Worm (Caenorhabditis elegans): Measurements from ENCODE around the gene ZC443.1.

ZC443.1 gene

DNA sequence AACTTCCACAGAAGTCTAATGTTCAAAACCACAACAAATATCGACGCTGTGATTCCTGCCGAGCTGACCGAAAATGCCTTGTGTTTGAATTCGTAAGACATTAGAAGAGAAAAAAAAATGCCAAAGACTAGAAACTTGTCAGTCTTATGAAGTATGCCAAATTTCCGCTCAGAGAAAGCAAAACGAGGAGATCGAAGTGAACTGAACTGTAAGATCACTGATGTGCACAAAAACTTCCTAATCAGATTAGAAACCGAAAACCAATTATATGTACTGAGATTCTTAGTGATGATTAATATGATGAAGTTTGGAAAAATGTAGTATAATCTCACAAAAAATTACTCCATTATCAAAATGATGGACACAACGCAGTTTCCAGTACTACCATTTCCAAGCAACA, 21.4 kb downstream of the ZC443.1 start, which contains the start of gene srbc-44:
TSS of gene srbc-44 (minus strand) at position 101 of the 400 bp plus-strand sequence.
- TF ChIP-seq mab-5 (tag; optimal IDR thresholded peaks at IDR 0.05) (no peak), sem-2 (GFP tag; optimal IDR thresholded peaks at IDR 0.05) (no peak), unc-120 (tag; optimal IDR thresholded peaks at IDR 0.05; ENCODE audit: poor library complexity, severe bottlenecking) (no peak), pha-4 (tag; optimal IDR thresholded peaks at IDR 0.05) (no peak), unc-62 (GFP tag; optimal IDR thresholded peaks at IDR 0.05) (no peak), blmp-1 (tag; optimal IDR thresholded peaks at IDR 0.05) (no peak), elt-1 (tag; optimal IDR thresholded peaks at IDR 0.05; ENCODE audit: borderline replicate concordance, insufficient read depth) (no peak), hlh-1 (tag; optimal IDR thresholded peaks at IDR 0.05) (no peak), M03D4.4 (tag; optimal IDR thresholded peaks at IDR 0.05) (no peak), mls-2 (tag; optimal IDR thresholded peaks at IDR 0.05) (no peak)

DNA sequence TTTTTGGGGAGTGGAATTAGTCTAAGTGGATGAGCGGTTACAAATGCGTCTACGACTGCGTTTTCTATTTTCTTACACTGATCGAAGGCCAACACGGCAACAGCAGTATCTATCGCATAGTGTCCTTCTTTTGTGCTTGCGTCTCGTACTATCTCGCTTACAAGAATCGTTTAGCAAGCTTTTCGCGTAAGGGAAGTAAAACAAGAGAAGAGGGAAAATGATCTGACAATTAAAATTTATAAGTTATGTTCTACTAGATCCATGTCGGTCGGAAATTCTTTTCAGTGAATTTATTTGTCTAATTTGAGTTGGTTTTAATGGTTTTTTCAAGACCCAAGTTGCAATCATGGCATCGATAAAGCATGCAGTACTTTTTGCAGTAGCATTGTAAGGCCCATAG, 22.9 kb downstream of the ZC443.1 start, which contains the start of gene fkb-4:
TSS of gene fkb-4 (minus strand) at position 101 of the 400 bp plus-strand sequence.
- TF ChIP-seq nhr-28 (tag; optimal IDR thresholded peaks at IDR 0.05) = no peak
- no peak for TF ChIP-seq sptf-1 (tag; optimal IDR thresholded peaks at IDR 0.05)
- no peak for TF ChIP-seq zip-8 (tag; optimal IDR thresholded peaks at IDR 0.05)
- TF ChIP-seq elt-3 (tag; optimal IDR thresholded peaks at IDR 0.05) = no peak
- no peak for TF ChIP-seq lsy-2 (tag; optimal IDR thresholded peaks at IDR 0.05)
- no peak for TF ChIP-seq ztf-11 (tag; optimal IDR thresholded peaks at IDR 0.05)
- TF ChIP-seq unc-62 (GFP tag; optimal IDR thresholded peaks at IDR 0.05) = no peak
- no peak for TF ChIP-seq mab-5 (tag; optimal IDR thresholded peaks at IDR 0.05)
- no peak for TF ChIP-seq ceh-83 (GFP tag; optimal IDR thresholded peaks at IDR 0.05)
- TF ChIP-seq drap-1 (GFP tag; optimal IDR thresholded peaks at IDR 0.05) = no peak
- no peak for TF ChIP-seq lin-32 (GFP tag; optimal IDR thresholded peaks at IDR 0.05)
- no peak for TF ChIP-seq sem-2 (GFP tag; optimal IDR thresholded peaks at IDR 0.05)
- no peak for TF ChIP-seq mep-1 (tag; optimal IDR thresholded peaks at IDR 0.05)
- no peak for TF ChIP-seq nhr-12 (tag; optimal IDR thresholded peaks at IDR 0.05)
- TF ChIP-seq unc-120 (tag; optimal IDR thresholded peaks at IDR 0.05; ENCODE audit: poor library complexity, severe bottlenecking) = no peak
- no peak for TF ChIP-seq nhr-76 (tag; optimal IDR thresholded peaks at IDR 0.05)
- TF ChIP-seq lin-13 (tag; optimal IDR thresholded peaks at IDR 0.05) = no peak

DNA sequence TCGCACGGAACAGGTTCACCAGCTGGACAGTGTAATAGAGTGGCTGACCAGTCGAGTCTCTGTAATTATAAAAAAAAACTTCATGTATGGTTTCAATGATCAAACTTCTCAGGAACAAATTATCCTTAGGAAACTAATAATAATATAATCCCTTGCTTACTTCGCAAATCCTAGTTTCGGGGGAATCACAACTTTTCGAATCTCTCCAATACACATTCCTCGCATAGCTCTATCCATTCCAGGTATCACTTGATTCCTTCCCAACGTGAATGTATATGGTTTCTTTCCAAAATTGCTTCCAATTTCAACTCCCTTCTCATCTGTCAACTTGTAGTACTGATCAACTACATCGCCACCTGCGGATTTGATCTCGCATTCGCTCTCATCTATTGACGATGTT, 23.5 kb downstream of the ZC443.1 start:
- TF ChIP-seq M03D4.4 (tag; optimal IDR thresholded peaks at IDR 0.05) (no peak), unc-120 (tag; optimal IDR thresholded peaks at IDR 0.05; ENCODE audit: poor library complexity, severe bottlenecking) (no peak), ham-2 (GFP tag; optimal IDR thresholded peaks at IDR 0.05) (no peak), mep-1 (tag; optimal IDR thresholded peaks at IDR 0.05) (no peak), pha-4 (tag; optimal IDR thresholded peaks at IDR 0.05) (no peak), ceh-43 (GFP tag; optimal IDR thresholded peaks at IDR 0.05) (no peak), elt-1 (tag; optimal IDR thresholded peaks at IDR 0.05; ENCODE audit: borderline replicate concordance, insufficient read depth) (no peak), ceh-39 (tag; optimal IDR thresholded peaks at IDR 0.05) (no peak), tbx-8 (GFP tag; optimal IDR thresholded peaks at IDR 0.05) (no peak), cnd-1 (tag; optimal IDR thresholded peaks at IDR 0.05) (no peak), sptf-1 (tag; optimal IDR thresholded peaks at IDR 0.05) (no peak), elt-3 (tag; optimal IDR thresholded peaks at IDR 0.05) (no peak), bed-3 (GFP tag; optimal IDR thresholded peaks at IDR 0.05) (no peak), ceh-83 (GFP tag; optimal IDR thresholded peaks at IDR 0.05) (no peak), mls-2 (tag; optimal IDR thresholded peaks at IDR 0.05) (no peak), unc-62 (GFP tag; optimal IDR thresholded peaks at IDR 0.05) (no peak), lin-32 (GFP tag; optimal IDR thresholded peaks at IDR 0.05) (no peak), ces-1 (GFP tag; optimal IDR thresholded peaks at IDR 0.05) (no peak), nhr-28 (tag; optimal IDR thresholded peaks at IDR 0.05) (no peak)

- TF ChIP-seq ztf-11 (tag; optimal IDR thresholded peaks at IDR 0.05) = no peak
- TF ChIP-seq mep-1 (tag; optimal IDR thresholded peaks at IDR 0.05) = no peak
- TF ChIP-seq nhr-76 (tag; optimal IDR thresholded peaks at IDR 0.05) = no peak
- TF ChIP-seq elt-3 (tag; optimal IDR thresholded peaks at IDR 0.05) = no peak
- no peak for TF ChIP-seq bed-3 (GFP tag; optimal IDR thresholded peaks at IDR 0.05)
- TF ChIP-seq nhr-2 (tag; optimal IDR thresholded peaks at IDR 0.05) = no peak
- TF ChIP-seq nhr-28 (tag; optimal IDR thresholded peaks at IDR 0.05) = no peak
- TF ChIP-seq snpc-4 (tag; optimal IDR thresholded peaks at IDR 0.05) = no peak
- TF ChIP-seq elt-1 (tag; optimal IDR thresholded peaks at IDR 0.05; ENCODE audit: borderline replicate concordance, insufficient read depth) = no peak
- no peak for TF ChIP-seq lsy-2 (tag; optimal IDR thresholded peaks at IDR 0.05)
- no peak for TF ChIP-seq zip-8 (tag; optimal IDR thresholded peaks at IDR 0.05)
- no peak for TF ChIP-seq blmp-1 (tag; optimal IDR thresholded peaks at IDR 0.05)
- no peak for TF ChIP-seq ham-2 (GFP tag; optimal IDR thresholded peaks at IDR 0.05)
- no peak for TF ChIP-seq unc-120 (tag; optimal IDR thresholded peaks at IDR 0.05; ENCODE audit: poor library complexity, severe bottlenecking)
- no peak for TF ChIP-seq ces-1 (GFP tag; optimal IDR thresholded peaks at IDR 0.05)
- TF ChIP-seq flh-1 (GFP tag; optimal IDR thresholded peaks at IDR 0.05) = no peak
- TF ChIP-seq hlh-1 (tag; optimal IDR thresholded peaks at IDR 0.05) = no peak
- TF ChIP-seq ceh-43 (GFP tag; optimal IDR thresholded peaks at IDR 0.05) = no peak
Observed at ce11 chrV:12784861-12785260, 25.0 kb downstream of the ZC443.1 start, which contains the start of gene sre-20. Gene sre-20 (minus strand): TSS chrV:12784961.
